Worm (Caenorhabditis elegans) whole organism, L2 larva: ENCODE measurements around the gene hum-5.

Experiments used
- F13H6.1 ChIP-seq: sonication (generic microtip); optimal IDR thresholded peaks from 2 replicates; lab custom pipeline; 2016; ENCODE audit warnings: missing genetic modification characterization, missing compliant biosample characterization
- ama-1 ChIP-seq: fragments of 150-350 bp; optimal IDR thresholded peaks from 2 replicates; lab custom pipeline; 2018; ENCODE audit warnings: inconsistent platforms
- ceh-16 ChIP-seq: fragments of 150-350 bp; optimal IDR thresholded peaks from 2 replicates; lab custom pipeline; 2014; ENCODE audit warnings: missing biosample characterization, missing genetic modification characterization
- lin-39 ChIP-seq: fragments of 150-350 bp; optimal IDR thresholded peaks from 2 replicates; lab custom pipeline; 2014; ENCODE audit warnings: missing biosample characterization, missing genetic modification reagents, missing genetic modification characterization
- mab-5 ChIP-seq: fragments of 150-350 bp; optimal IDR thresholded peaks from 2 replicates; lab custom pipeline; 2014; ENCODE audit warnings: missing biosample characterization, missing genetic modification characterization
- mbf-1 ChIP-seq: sonication (generic microtip); optimal IDR thresholded peaks from 2 replicates; lab custom pipeline; 2017; ENCODE audit warnings: missing biosample characterization, missing genetic modification characterization
- mdl-1 ChIP-seq, 2 experiments: fragments of 150-350 bp in 1 of 2; sonication (generic microtip) in 1 of 2; optimal IDR thresholded peaks; 2 replicates each; lab custom pipeline; 2017; ENCODE audit warnings: missing biosample characterization in 2 of 2, missing genetic modification characterization in 2 of 2
- nhr-11 ChIP-seq: fragments of 150-350 bp; optimal IDR thresholded peaks from 2 replicates; lab custom pipeline; 2014; ENCODE audit warnings: missing biosample characterization, missing genetic modification characterization
- nhr-12 ChIP-seq: fragments of 150-350 bp; optimal IDR thresholded peaks from 2 replicates; lab custom pipeline; 2014; ENCODE audit warnings: missing biosample characterization, missing genetic modification characterization
- snpc-4 ChIP-seq: fragments of 150-350 bp; optimal IDR thresholded peaks from 2 replicates; lab custom pipeline; 2014; ENCODE audit warnings: missing biosample characterization, missing genetic modification characterization
- unc-62 ChIP-seq: fragments of 150-350 bp; optimal IDR thresholded peaks from 2 replicates; lab custom pipeline; 2014; ENCODE audit warnings: missing biosample characterization, missing genetic modification reagents, missing genetic modification characterization

DNA sequence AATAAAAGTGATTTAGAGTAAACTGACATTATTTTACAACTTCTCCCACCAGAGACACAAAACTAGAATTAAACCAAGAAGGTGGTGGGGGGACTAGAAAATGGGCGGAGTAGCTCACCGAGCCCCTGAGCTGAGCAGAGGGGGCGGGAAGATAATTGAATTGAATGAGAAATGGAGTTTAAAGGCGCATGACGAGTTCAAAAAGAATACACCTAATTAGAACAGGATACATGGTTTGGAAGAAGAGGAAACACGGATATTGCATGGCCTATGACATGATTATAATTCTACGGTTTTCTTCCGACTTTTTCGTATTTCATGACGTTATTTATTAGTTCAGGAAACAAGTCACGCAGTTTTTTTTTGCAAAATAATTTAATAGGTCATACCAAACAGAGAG is 8.6 kb downstream of the hum-5 start, which contains the start of gene T02C12.5:
- no peak for TF ChIP-seq snpc-4 (tag; lab: Kevin White, UChicago)
- TF ChIP-seq nhr-11, result no peak
- no peak for TF ChIP-seq ama-1 (lab: Kevin White, UChicago)
- no peak for TF ChIP-seq unc-62 (GFP tag; lab: Kevin White, UChicago)
- no peak for TF ChIP-seq ceh-16 (tag; lab: Kevin White, UChicago)
- TF ChIP-seq F13H6.1 (tag; lab: Kevin White, UChicago), result no peak
- no peak for TF ChIP-seq mab-5 (tag; lab: Kevin White, UChicago)
- no peak for TF ChIP-seq mbf-1 (tag; lab: Kevin White, UChicago)
- no peak for TF ChIP-seq lin-39 (tag; lab: Kevin White, UChicago)
- no peak for TF ChIP-seq mdl-1 (tag; optimal IDR thresholded peaks at IDR 0.05; lab: Kevin White, UChicago)
- no peak for TF ChIP-seq nhr-12
